Worm (Caenorhabditis elegans): ENCODE results near the gene C32D5.12.

The C32D5.12 gene

DNA sequence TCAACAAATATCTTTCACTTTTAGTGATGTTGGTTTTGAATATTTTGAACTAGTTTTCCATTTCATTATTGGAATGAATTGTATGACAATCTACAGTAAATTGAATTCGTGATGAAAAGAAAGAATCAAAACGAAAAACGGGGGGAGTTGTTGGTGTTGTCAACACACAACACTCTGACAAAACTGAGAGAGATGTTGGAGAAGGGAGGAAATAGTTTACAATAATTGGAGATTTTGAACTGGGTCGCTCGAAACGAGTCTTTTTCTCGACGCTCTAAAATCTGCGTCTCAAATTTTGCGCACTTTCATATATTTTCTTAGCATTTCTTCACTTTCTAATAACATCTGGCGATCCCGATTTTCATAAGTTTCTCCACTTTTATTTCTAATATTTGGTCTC, 14.9 kb downstream of the C32D5.12 start, which contains the start of gene txt-18:
TSS of gene txt-18 (plus strand) at position 180 of the 400 bp plus-strand sequence.
- no peak for TF ChIP-seq lir-3 (tag; optimal IDR thresholded peaks at IDR 0.05; ENCODE audit: poor library complexity)
- TF ChIP-seq tlp-1 (tag; optimal IDR thresholded peaks at IDR 0.05): no peak
- no peak for TF ChIP-seq Y116A8C.19 (tag; optimal IDR thresholded peaks at IDR 0.05; ENCODE audit: borderline replicate concordance)
- TF ChIP-seq pqm-1 (tag; optimal IDR thresholded peaks at IDR 0.05): no peak
- TF ChIP-seq aha-1 (tag; optimal IDR thresholded peaks at IDR 0.05): no peak
- no peak for TF ChIP-seq ceh-8 (GFP tag; optimal IDR thresholded peaks at IDR 0.05)
- no peak for TF ChIP-seq grh-1 (GFP tag; IDR thresholded peaks at IDR 0.05)
- TF ChIP-seq C04F5.9 (tag; optimal IDR thresholded peaks at IDR 0.05): no peak
- no peak for TF ChIP-seq lin-15B (tag; optimal IDR thresholded peaks at IDR 0.05)
- peak; percentile 51 for TF ChIP-seq snu-23 (GFP tag; optimal IDR thresholded peaks at IDR 0.05)
- no peak for TF ChIP-seq ceh-88 (GFP tag; IDR thresholded peaks at IDR 0.05)
- no peak for TF ChIP-seq ets-5 (GFP tag; IDR thresholded peaks at IDR 0.05)
- no peak for TF ChIP-seq nhr-12 (tag; optimal IDR thresholded peaks at IDR 0.05)
- TF ChIP-seq C16A3.4 (tag; optimal IDR thresholded peaks at IDR 0.05): no peak
- peak in 1 of 6 experiments; percentile 32 for TF ChIP-seq elt-3 (tag; optimal IDR thresholded peaks at IDR 0.05)
- no peak for TF ChIP-seq lin-39 (tag; optimal IDR thresholded peaks at IDR 0.05)
- no peak for TF ChIP-seq aly-2 (tag; optimal IDR thresholded peaks at IDR 0.05)
- TF ChIP-seq lin-13 (GFP tag; optimal IDR thresholded peaks at IDR 0.05): peak; percentile 23
- no peak for TF ChIP-seq sup-37 (GFP tag; optimal IDR thresholded peaks at IDR 0.05)
- no peak for TF ChIP-seq nhr-237 (tag; optimal IDR thresholded peaks at IDR 0.05)
- TF ChIP-seq F16B12.6 (tag; optimal IDR thresholded peaks at IDR 0.05): no peak
- no peak for TF ChIP-seq egl-13 (tag; optimal IDR thresholded peaks at IDR 0.05)
- TF ChIP-seq tbx-2 (tag; optimal IDR thresholded peaks at IDR 0.05): no peak
- TF ChIP-seq zip-4 (GFP tag; optimal IDR thresholded peaks at IDR 0.05): no peak
- TF ChIP-seq vab-15 (tag; optimal IDR thresholded peaks at IDR 0.05): no peak
- no peak for TF ChIP-seq ama-1 (optimal IDR thresholded peaks at IDR 0.05)
- no peak for TF ChIP-seq fkh-8 (tag; optimal IDR thresholded peaks at IDR 0.05)
- TF ChIP-seq blmp-1 (tag; optimal IDR thresholded peaks at IDR 0.05): peak; percentile 90
- no peak for TF ChIP-seq hlh-17 (GFP tag; optimal IDR thresholded peaks at IDR 0.05; ENCODE audit: borderline replicate concordance)
- TF ChIP-seq elt-2 (tag; optimal IDR thresholded peaks at IDR 0.05): no peak
- TF ChIP-seq efl-1 (optimal IDR thresholded peaks at IDR 0.05): peak; percentile 9 to 13
- TF ChIP-seq efl-1 (GFP tag; optimal IDR thresholded peaks at IDR 0.05 in 1 of 2): no peak
- no peak for TF ChIP-seq efl-3 (GFP tag; optimal IDR thresholded peaks at IDR 0.05)
- TF ChIP-seq ceh-90 (tag; optimal IDR thresholded peaks at IDR 0.05): no peak
- TF ChIP-seq sox-4 (tag; optimal IDR thresholded peaks at IDR 0.05): no peak
- TF ChIP-seq snpc-4 (tag; optimal IDR thresholded peaks at IDR 0.05): no peak
- peak; percentile 19 for TF ChIP-seq nhr-47 (tag; optimal IDR thresholded peaks at IDR 0.05)
- TF ChIP-seq sptf-1 (tag; optimal IDR thresholded peaks at IDR 0.05): no peak
- TF ChIP-seq lin-14 (GFP tag; optimal IDR thresholded peaks at IDR 0.05): peak; percentile 69
- TF ChIP-seq isw-1 (GFP tag; IDR thresholded peaks at IDR 0.05): no peak
- no peak for TF ChIP-seq egl-27 (tag; optimal IDR thresholded peaks at IDR 0.05)
- TF ChIP-seq pax-3 (tag; optimal IDR thresholded peaks at IDR 0.05): no peak
- TF ChIP-seq xbp-1 (tag; optimal IDR thresholded peaks at IDR 0.05): no peak
- TF ChIP-seq mab-9 (GFP tag; IDR thresholded peaks at IDR 0.05): no peak
- no peak for TF ChIP-seq nhr-84 (tag; optimal IDR thresholded peaks at IDR 0.05)
- no peak for TF ChIP-seq ceh-63 (GFP tag; optimal IDR thresholded peaks at IDR 0.05)
- no peak for TF ChIP-seq nhr-19 (GFP tag; conservative IDR thresholded peaks at IDR 0.05)
- peak; percentile 45 for TF ChIP-seq dsc-1 (tag; optimal IDR thresholded peaks at IDR 0.05)
- peak; percentile 47 for TF ChIP-seq nhr-20 (tag; optimal IDR thresholded peaks at IDR 0.05)
- no peak for TF ChIP-seq unc-130 (tag; optimal IDR thresholded peaks at IDR 0.05)
- no peak for TF ChIP-seq unc-62 (GFP tag; optimal IDR thresholded peaks at IDR 0.05)
- TF ChIP-seq alr-1 (tag; optimal IDR thresholded peaks at IDR 0.05; ENCODE audit: borderline replicate concordance): no peak
- TF ChIP-seq hlh-4 (tag; optimal IDR thresholded peaks at IDR 0.05): no peak
- no peak for TF ChIP-seq C34B4.2 (tag; optimal IDR thresholded peaks at IDR 0.05)
- no peak for TF ChIP-seq ztf-4 (tag; optimal IDR thresholded peaks at IDR 0.05)

Data from whole organism, L1 larva.